Worm (Caenorhabditis elegans) whole organism, midembryonic: ENCODE data around the gene sre-16.

Experiments used
- cog-1 ChIP-seq: sonication (generic microtip); optimal IDR thresholded peaks from 2 replicates; lab custom pipeline; 2016; ENCODE audit warnings: missing genetic modification characterization, missing compliant biosample characterization
- med-1 ChIP-seq: sonication (generic microtip); optimal IDR thresholded peaks from 2 replicates; lab custom pipeline; 2017; ENCODE audit warnings: missing genetic modification characterization, mild to moderate bottlenecking, missing compliant biosample characterization, antibody characterized with exemption, missing genetic modification reagents; ENCODE audit not compliant: insufficient read depth
- ref-1 ChIP-seq: fragments of 200-800 bp; sonication (Bioruptor generic); conservative IDR thresholded peaks from 2 replicates; pipeline ENCODE4 v1.3.6; 2022; ENCODE audit warnings: missing genetic modification reagents, missing genetic modification characterization, missing compliant biosample characterization
- ztf-23 ChIP-seq: fragments of 200-800 bp; sonication (Bioruptor generic); IDR thresholded peaks from 2 replicates; pipeline ENCODE4 v1.3.6; 2022; ENCODE audit warnings: missing genetic modification reagents, missing genetic modification characterization, missing compliant biosample characterization

DNA sequence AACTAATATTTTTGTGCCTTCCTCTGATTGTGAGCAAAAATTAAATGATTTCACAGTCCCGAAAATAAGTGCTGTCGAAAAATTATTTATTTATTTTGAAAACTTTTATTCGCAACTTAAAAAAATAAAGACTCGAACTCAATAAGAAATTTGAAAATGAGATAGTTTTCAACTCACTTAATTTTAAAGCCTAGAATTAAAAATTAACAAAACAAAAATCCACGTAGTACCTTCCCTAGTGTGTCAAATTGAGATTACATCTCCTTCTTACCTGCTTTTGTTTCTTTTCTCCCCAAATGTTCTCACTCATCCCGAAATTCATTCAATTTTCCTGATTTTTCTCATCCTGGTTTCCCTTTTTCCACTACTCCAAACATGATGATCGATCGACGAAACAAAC, 16.6 kb downstream of the sre-16 start, which contains the start of gene F35G2.5:
- TF ChIP-seq cog-1 (tag; lab: Kevin White, UChicago) (no peak), med-1 (GFP tag; lab: Kevin White, UChicago) (no peak), ref-1 (GFP tag; lab: Robert Waterston, UW) (no peak), ztf-23 (GFP tag; lab: Robert Waterston, UW) (no peak)
